Fruit fly (Drosophila melanogaster) whole organism, embryonic: ENCODE results near the gene CG14252.
A peak's percentile ranks its signal among the peaks of the same experiment; 100 is the strongest.

Experiments
- B-H1 ChIP-seq: fragments of 200-800 bp; sonication (Bioruptor generic); IDR thresholded peaks from 3 replicates; pipeline ENCODE4 v1.3.6; 2022; ENCODE audit warnings: missing biosample characterization, missing genetic modification characterization
- C15 ChIP-seq: fragments of 200-800 bp; sonication (Bioruptor generic); IDR thresholded peaks from 3 replicates; pipeline ENCODE4 v1.3.6; 2022; ENCODE audit warnings: missing biosample characterization, missing genetic modification characterization
- CG10565 ChIP-seq: fragments of 200-800 bp; sonication (Bioruptor generic); optimal IDR thresholded peaks from 3 replicates; lab custom pipeline; 2016; ENCODE audit warnings: missing biosample characterization, mild to moderate bottlenecking, missing genetic modification characterization
- CG12744 ChIP-seq: fragments of 200-800 bp; sonication (Bioruptor generic); optimal IDR thresholded peaks from 2 replicates; lab custom pipeline; 2016; ENCODE audit warnings: missing biosample characterization, missing genetic modification characterization
- CG14710 ChIP-seq: fragments of 200-800 bp; sonication (Bioruptor generic); optimal IDR thresholded peaks from 3 replicates; lab custom pipeline; 2019; ENCODE audit warnings: missing biosample characterization, mild to moderate bottlenecking, missing genetic modification characterization, moderate library complexity
- CG15073 ChIP-seq: fragments of 200-800 bp; sonication (Bioruptor generic); optimal IDR thresholded peaks from 2 replicates; lab custom pipeline; 2016; ENCODE audit warnings: missing biosample characterization, missing genetic modification characterization
- CG16813 ChIP-seq: fragments of 200-800 bp; sonication (Bioruptor generic); IDR thresholded peaks from 3 replicates; pipeline ENCODE4 v1.3.6; 2022; ENCODE audit warnings: missing biosample characterization, missing genetic modification characterization; ENCODE audit not compliant: partially characterized antibody
- CG16815 ChIP-seq: fragments of 200-800 bp; sonication (Bioruptor generic); optimal IDR thresholded peaks from 3 replicates; lab custom pipeline; 2017; ENCODE audit warnings: missing biosample characterization, mild to moderate bottlenecking, missing genetic modification characterization
- CG17802 ChIP-seq: fragments of 200-800 bp; sonication (Bioruptor generic); optimal IDR thresholded peaks from 2 replicates; lab custom pipeline; 2018; ENCODE audit warnings: missing biosample characterization, mild to moderate bottlenecking, missing genetic modification characterization, moderate library complexity
- CG2199 ChIP-seq: fragments of 200-800 bp; sonication (Bioruptor generic); IDR thresholded peaks from 3 replicates; pipeline ENCODE4 v1.3.6; 2022; ENCODE audit warnings: missing biosample characterization, missing genetic modification characterization
- CG4820 ChIP-seq: fragments of 200-800 bp; sonication (Bioruptor generic); optimal IDR thresholded peaks from 3 replicates; lab custom pipeline; 2016; ENCODE audit warnings: missing biosample characterization, missing genetic modification characterization
- CG5953 ChIP-seq: fragments of 200-800 bp; sonication (Bioruptor generic); IDR thresholded peaks from 2 replicates; pipeline ENCODE4 v1.3.6; 2022; ENCODE audit warnings: missing biosample characterization, missing genetic modification characterization
- CG7963 ChIP-seq: fragments of 200-800 bp; sonication (Bioruptor generic); IDR thresholded peaks from 3 replicates; pipeline ENCODE4 v1.3.6; 2022; ENCODE audit warnings: missing biosample characterization, missing genetic modification characterization; ENCODE audit not compliant: partially characterized antibody
- CG8281 ChIP-seq: fragments of 200-800 bp; sonication (Bioruptor generic); optimal IDR thresholded peaks from 2 replicates; lab custom pipeline; 2018; ENCODE audit warnings: missing biosample characterization, mild to moderate bottlenecking, missing genetic modification characterization, moderate library complexity
- CG9876 ChIP-seq: fragments of 200-800 bp; sonication (Bioruptor generic); optimal IDR thresholded peaks from 2 replicates; lab custom pipeline; 2016; ENCODE audit warnings: missing biosample characterization, missing genetic modification characterization
- Camta ChIP-seq: fragments of 200-800 bp; sonication (Bioruptor generic); optimal IDR thresholded peaks from 2 replicates; lab custom pipeline; 2016; ENCODE audit warnings: missing biosample characterization, missing genetic modification characterization
- ERR ChIP-seq: fragments of 200-800 bp; sonication (Bioruptor generic); optimal IDR thresholded peaks from 2 replicates; lab custom pipeline; 2016; ENCODE audit warnings: missing biosample characterization, missing genetic modification characterization
- Ets97D ChIP-seq: fragments of 200-800 bp; sonication (Bioruptor generic); optimal IDR thresholded peaks from 3 replicates; lab custom pipeline; 2016; ENCODE audit warnings: missing biosample characterization, missing genetic modification characterization
- Fer1 ChIP-seq: fragments of 200-800 bp; sonication (Bioruptor generic); optimal IDR thresholded peaks from 2 replicates; lab custom pipeline; 2017; ENCODE audit warnings: missing biosample characterization, mild to moderate bottlenecking, missing genetic modification characterization
- Fer2 ChIP-seq: fragments of 200-800 bp; sonication (Bioruptor generic); optimal IDR thresholded peaks from 2 replicates; lab custom pipeline; 2018; ENCODE audit warnings: missing biosample characterization, mild to moderate bottlenecking, missing genetic modification characterization, moderate library complexity
- H15 ChIP-seq: fragments of 200-800 bp; sonication (Bioruptor generic); IDR thresholded peaks from 3 replicates; pipeline ENCODE4 v1.3.6; 2022; ENCODE audit warnings: missing biosample characterization, missing genetic modification characterization
- Lim3 ChIP-seq: fragments of 200-800 bp; sonication (Bioruptor generic); IDR thresholded peaks from 2 replicates; pipeline ENCODE4 v1.3.6; 2022; ENCODE audit warnings: missing biosample characterization, missing genetic modification characterization
- Lpt ChIP-seq: fragments of >200 bp; optimal IDR thresholded peaks from 2 replicates; lab custom pipeline; 2018; ENCODE audit warnings: missing biosample characterization, missing genetic modification characterization
- MESR4 ChIP-seq: fragments of 200-800 bp; sonication (Bioruptor generic); optimal IDR thresholded peaks from 2 replicates; lab custom pipeline; 2018; ENCODE audit warnings: missing biosample characterization, mild to moderate bottlenecking, missing genetic modification characterization, moderate library complexity
- Mad ChIP-seq: fragments of 200-800 bp; sonication (Bioruptor generic); optimal IDR thresholded peaks from 2 replicates; lab custom pipeline; 2016; ENCODE audit warnings: missing biosample characterization, missing genetic modification characterization
- Meics ChIP-seq: fragments of 200-800 bp; sonication (Bioruptor generic); optimal IDR thresholded peaks from 2 replicates; lab custom pipeline; 2017; ENCODE audit warnings: missing biosample characterization, mild to moderate bottlenecking, missing genetic modification characterization
- Mes4 ChIP-seq: fragments of 200-800 bp; sonication (Bioruptor generic); optimal IDR thresholded peaks from 2 replicates; lab custom pipeline; 2016; ENCODE audit warnings: missing biosample characterization, missing genetic modification characterization
- Neu2 ChIP-seq: fragments of 200-800 bp; sonication (Bioruptor generic); optimal IDR thresholded peaks from 3 replicates; lab custom pipeline; 2016; ENCODE audit warnings: missing biosample characterization, missing genetic modification characterization, borderline replicate concordance
- Optix ChIP-seq: fragments of 200-800 bp; sonication (Bioruptor generic); IDR thresholded peaks from 3 replicates; pipeline ENCODE4 v1.3.6; 2022; ENCODE audit warnings: missing biosample characterization, missing genetic modification characterization
- PHDP ChIP-seq: fragments of 200-800 bp; sonication (Bioruptor generic); optimal IDR thresholded peaks from 3 replicates; lab custom pipeline; 2018; ENCODE audit warnings: missing biosample characterization, mild to moderate bottlenecking, missing genetic modification characterization, moderate library complexity
- Scr ChIP-seq: fragments of 200-800 bp; sonication (Bioruptor generic); IDR thresholded peaks from 2 replicates; pipeline ENCODE4 v1.3.6; 2022; ENCODE audit warnings: missing biosample characterization, missing genetic modification characterization; ENCODE audit not compliant: partially characterized antibody
- Sox100B ChIP-seq: fragments of 200-800 bp; sonication (Bioruptor generic); optimal IDR thresholded peaks from 3 replicates; lab custom pipeline; 2018; ENCODE audit warnings: missing biosample characterization, mild to moderate bottlenecking, missing genetic modification characterization
- aop ChIP-seq: fragments of 200-800 bp; sonication (Bioruptor generic); IDR thresholded peaks from 2 replicates; pipeline ENCODE4 v1.3.6; 2022; ENCODE audit warnings: missing biosample characterization, missing genetic modification characterization
- ato ChIP-seq: fragments of 200-800 bp; sonication (Bioruptor generic); IDR thresholded peaks from 2 replicates; pipeline ENCODE4 v1.3.6; 2022; ENCODE audit warnings: missing biosample characterization, missing genetic modification characterization; ENCODE audit not compliant: partially characterized antibody
- cad ChIP-seq: fragments of >200 bp; optimal IDR thresholded peaks from 2 replicates; lab custom pipeline; 2017; ENCODE audit warnings: missing biosample characterization, missing genetic modification characterization
- corto ChIP-seq: fragments of 200-800 bp; sonication (Bioruptor generic); optimal IDR thresholded peaks from 2 replicates; lab custom pipeline; 2016; ENCODE audit warnings: missing biosample characterization, mild to moderate bottlenecking, missing genetic modification characterization, moderate library complexity
- ewg ChIP-seq: fragments of 200-800 bp; sonication (Bioruptor generic); optimal IDR thresholded peaks from 3 replicates; lab custom pipeline; 2017; ENCODE audit warnings: mild to moderate bottlenecking, missing biosample characterization, missing genetic modification reagents, missing genetic modification characterization
- exex ChIP-seq: fragments of 200-800 bp; sonication (Bioruptor generic); optimal IDR thresholded peaks from 4 replicates; lab custom pipeline; 2018; ENCODE audit warnings: missing biosample characterization, mild to moderate bottlenecking, missing genetic modification characterization, moderate library complexity
- eyg ChIP-seq: fragments of 200-800 bp; sonication (Bioruptor generic); optimal IDR thresholded peaks from 3 replicates; lab custom pipeline; 2016; ENCODE audit warnings: missing biosample characterization, missing genetic modification characterization
- fd64A ChIP-seq: fragments of 200-800 bp; sonication (Bioruptor generic); optimal IDR thresholded peaks from 3 replicates; lab custom pipeline; 2018; ENCODE audit warnings: missing biosample characterization, mild to moderate bottlenecking, missing genetic modification characterization
- kah ChIP-seq: fragments of 200-800 bp; sonication (Bioruptor generic); optimal IDR thresholded peaks from 2 replicates; lab custom pipeline; 2018; ENCODE audit warnings: missing biosample characterization, mild to moderate bottlenecking, missing genetic modification characterization
- oc ChIP-seq: fragments of 200-800 bp; sonication (Bioruptor generic); optimal IDR thresholded peaks from 2 replicates; lab custom pipeline; 2018; ENCODE audit warnings: missing biosample characterization, mild to moderate bottlenecking, missing genetic modification characterization, moderate library complexity
- odd ChIP-seq: fragments of 200-800 bp; sonication (Bioruptor generic); optimal IDR thresholded peaks from 2 replicates; lab custom pipeline; 2017; ENCODE audit warnings: missing biosample characterization, mild to moderate bottlenecking, missing genetic modification characterization
- otp ChIP-seq: fragments of 200-800 bp; sonication (Bioruptor generic); IDR thresholded peaks from 3 replicates; pipeline ENCODE4, ENCODE4 v1.3.6; 2022; ENCODE audit warnings: missing biosample characterization, missing genetic modification characterization
- pan ChIP-seq, 4 experiments: fragments of >200 bp in 3 of 4; fragments of 200-800 bp in 1 of 4; sonication (Bioruptor generic) in 1 of 4; optimal IDR thresholded peaks in 3 of 4; IDR thresholded peaks in 1 of 4; 2 replicates each; pipeline versions ENCODE4 v1.3.6 to Lab custom; 2017 to 2022; ENCODE audit warnings: missing biosample characterization in 2 of 4, missing genetic modification characterization in 2 of 4, mixed read lengths in 1 of 4
- pum ChIP-seq: fragments of 200-800 bp; sonication (Bioruptor generic); optimal IDR thresholded peaks from 2 replicates; lab custom pipeline; 2016; ENCODE audit warnings: missing biosample characterization, missing genetic modification characterization
- sd ChIP-seq: fragments of 200-800 bp; sonication (Bioruptor generic); optimal IDR thresholded peaks from 3 replicates; lab custom pipeline; 2018; ENCODE audit warnings: missing biosample characterization, mild to moderate bottlenecking, missing genetic modification characterization, moderate library complexity
- sob ChIP-seq: fragments of 200-800 bp; sonication (Bioruptor generic); IDR thresholded peaks from 2 replicates; pipeline ENCODE4 v1.3.6; 2022; ENCODE audit warnings: missing biosample characterization, missing genetic modification characterization
- toy ChIP-seq: fragments of 200-800 bp; sonication (Bioruptor generic); IDR thresholded peaks from 2 replicates; pipeline ENCODE4 v1.3.6; 2022; ENCODE audit warnings: missing biosample characterization, missing genetic modification characterization
- trem ChIP-seq: fragments of 200-800 bp; optimal IDR thresholded peaks from 3 replicates; lab custom pipeline; 2019; ENCODE audit warnings: missing biosample characterization, mild to moderate bottlenecking, missing genetic modification characterization, moderate library complexity
- wek ChIP-seq: fragments of 200-800 bp; sonication (Bioruptor generic); optimal IDR thresholded peaks from 3 replicates; lab custom pipeline; 2018; ENCODE audit warnings: missing biosample characterization, mild to moderate bottlenecking, missing genetic modification characterization, moderate library complexity

The CG14252 gene

dm6 chr3R:26908750-26909149 lies 36.6 kb upstream of the CG14252 start (continued):
- TF ChIP-seq pan (optimal IDR thresholded peaks at IDR 0.05; lab: Kevin White, UChicago), result no peak
- peak in 1 of 2 experiments; percentile 15 for TF ChIP-seq pan (GFP tag; optimal IDR thresholded peaks at IDR 0.05 in 1 of 2, IDR thresholded peaks at IDR 0.05 in 1 of 2)
- TF ChIP-seq ewg (GFP tag; lab: Kevin White, UChicago), result no peak
- no peak for TF ChIP-seq oc (tag; lab: Kevin White, UChicago)
- no peak for TF ChIP-seq Neu2 (GFP tag; lab: Kevin White, UChicago)
- no peak for TF ChIP-seq B-H1 (GFP tag; lab: Robert Waterston, UW)
- TF ChIP-seq odd (GFP tag; lab: Kevin White, UChicago), result peak; percentile 34
- TF ChIP-seq Ets97D (GFP tag; lab: Kevin White, UChicago), result no peak
- TF ChIP-seq MESR4, result no peak
- TF ChIP-seq CG17802 (tag; lab: Kevin White, UChicago), result no peak
- TF ChIP-seq CG2199 (GFP tag; lab: Robert Waterston, UW), result no peak
- TF ChIP-seq trem (tag; lab: Kevin White, UChicago), result no peak
- TF ChIP-seq Fer1 (GFP tag; lab: Kevin White, UChicago), result peak; percentile 21
- no peak for TF ChIP-seq Camta (GFP tag; lab: Kevin White, UChicago)
- TF ChIP-seq Optix, result no peak
- no peak for TF ChIP-seq C15 (GFP tag; lab: Robert Waterston, UW)
- TF ChIP-seq toy (GFP tag; lab: Robert Waterston, UW), result no peak
- no peak for TF ChIP-seq CG10565 (GFP tag; lab: Kevin White, UChicago)
- peak; percentile 22; the same call in 1 of the 3 replicates for TF ChIP-seq otp (GFP tag; lab: Robert Waterston, UW)
- TF ChIP-seq CG16815 (GFP tag; lab: Kevin White, UChicago), result no peak
- no peak for TF ChIP-seq Mes4 (GFP tag; lab: Kevin White, UChicago)
- peak; percentile 25 for TF ChIP-seq sd (tag; lab: Kevin White, UChicago)
- peak; percentile 45 for TF ChIP-seq wek (GFP tag; lab: Kevin White, UChicago)
- peak; percentile 37 for TF ChIP-seq CG14710 (tag; lab: Kevin White, UChicago)
- no peak for TF ChIP-seq exex (tag; lab: Kevin White, UChicago)
- no peak for TF ChIP-seq CG16813 (GFP tag; lab: Robert Waterston, UW)
- TF ChIP-seq kah (GFP tag; lab: Kevin White, UChicago), result no peak
- no peak for TF ChIP-seq CG12744
- TF ChIP-seq CG8281 (tag; lab: Kevin White, UChicago), result no peak
- no peak for TF ChIP-seq Lpt (GFP tag; lab: Kevin White, UChicago)
- TF ChIP-seq CG4820 (GFP tag; lab: Kevin White, UChicago), result no peak
- no peak for TF ChIP-seq ERR (GFP tag; lab: Kevin White, UChicago)
- TF ChIP-seq cad (GFP tag; lab: Kevin White, UChicago), result no peak
- TF ChIP-seq fd64A (GFP tag; lab: Kevin White, UChicago), result peak; percentile 72
- no peak for TF ChIP-seq corto
- no peak for TF ChIP-seq aop
- TF ChIP-seq Scr, result no peak
- TF ChIP-seq CG5953, result no peak
- TF ChIP-seq Mad, result no peak
- TF ChIP-seq Lim3 (GFP tag; lab: Robert Waterston, UW), result no peak
- TF ChIP-seq pum, result no peak
- peak; percentile 32 for TF ChIP-seq PHDP (tag; lab: Kevin White, UChicago)
- peak; percentile 29 for TF ChIP-seq Sox100B (GFP tag; lab: Kevin White, UChicago)
- TF ChIP-seq H15 (GFP tag; lab: Robert Waterston, UW), result no peak
- no peak for TF ChIP-seq CG7963 (GFP tag; lab: Robert Waterston, UW)
- TF ChIP-seq Meics, result no peak
- TF ChIP-seq ato (GFP tag; lab: Robert Waterston, UW), result no peak
- TF ChIP-seq Fer2 (tag; lab: Kevin White, UChicago), result no peak
- no peak for TF ChIP-seq sob (GFP tag; lab: Robert Waterston, UW)
- no peak for TF ChIP-seq eyg (GFP tag; lab: Kevin White, UChicago)
- TF ChIP-seq CG9876, result no peak
- no peak for TF ChIP-seq CG15073 (GFP tag; lab: Kevin White, UChicago)
